Fruit fly (Drosophila melanogaster): ENCODE measurements around the gene CG31407.

The CG31407 gene

DNA sequence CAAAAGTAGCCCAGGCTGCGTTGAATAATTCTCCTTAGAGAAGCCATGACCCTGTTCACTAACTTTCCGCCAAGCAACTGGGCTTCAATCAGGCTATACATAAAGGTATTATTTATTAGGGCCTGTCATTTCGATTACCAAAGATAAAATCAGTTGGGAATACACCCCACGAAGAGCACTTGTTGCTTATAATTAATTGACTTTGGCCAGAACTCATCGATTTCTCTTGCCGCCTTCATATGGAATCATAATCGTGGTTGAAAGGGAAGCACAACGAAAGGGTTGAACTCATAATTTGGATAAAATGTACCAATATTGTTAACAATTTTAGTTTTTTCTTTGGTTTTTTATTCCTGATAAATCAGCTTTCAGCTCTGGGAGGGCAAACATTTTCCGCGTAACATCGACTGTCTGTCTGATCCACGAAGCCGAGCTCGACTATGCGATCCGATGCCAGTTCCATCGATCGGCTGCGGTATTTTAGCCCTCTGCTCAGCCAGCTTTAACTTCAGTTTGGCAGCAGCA is 28.2 kb downstream of the CG31407 start, which contains the start of the genes Gr85a and Spn85F:
Gene Gr85a, minus strand, starts transcription at position 101 of the 525 bp plus-strand sequence.
Gene Spn85F, plus strand, starts transcription at position 475 of the 525 bp plus-strand sequence.
- no peak for TF ChIP-seq noc (tag; optimal IDR thresholded peaks at IDR 0.05)

DNA sequence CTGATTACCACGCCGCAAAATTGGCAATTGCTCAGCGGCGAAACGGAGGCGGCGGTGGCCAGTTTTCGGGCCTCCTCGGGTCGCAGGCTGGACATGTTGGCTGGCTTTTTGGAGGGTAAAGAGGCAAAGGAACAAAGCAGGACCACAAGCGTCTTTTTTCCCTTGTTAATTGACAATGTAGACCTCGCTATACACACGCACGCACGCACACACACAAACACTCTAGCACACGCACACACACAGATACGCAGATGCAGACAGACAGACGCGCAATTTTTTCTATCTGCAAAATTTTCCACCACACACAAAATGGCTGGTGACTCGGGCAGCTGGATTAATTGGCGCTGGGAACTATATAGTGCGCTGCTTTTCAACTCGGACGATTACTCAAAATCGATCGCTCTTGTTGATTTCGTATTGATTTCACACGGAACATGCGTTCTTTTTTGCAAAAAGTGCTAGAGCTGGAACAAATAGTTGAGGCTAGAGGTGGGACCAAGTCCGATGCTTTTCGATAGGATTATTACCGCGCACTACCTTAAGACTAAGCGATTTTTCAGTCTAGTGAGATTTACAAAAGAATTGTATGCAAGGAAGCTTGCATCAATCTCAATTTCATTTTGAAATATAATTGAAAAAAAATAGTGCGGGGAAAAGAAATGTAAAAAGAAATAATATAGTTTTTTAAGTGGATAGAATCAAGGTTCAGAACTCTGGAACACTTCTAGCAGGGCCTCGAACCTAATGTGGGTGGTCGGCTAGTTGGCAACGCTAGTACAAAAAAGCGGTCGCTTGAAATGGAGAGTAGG is 39.2 kb downstream of the CG31407 start, which contains the start of gene Art4:
Gene Art4, minus strand, starts transcription at position 476 of the 809 bp plus-strand sequence.
- no peak for TF ChIP-seq noc (tag; optimal IDR thresholded peaks at IDR 0.05)

DNA sequence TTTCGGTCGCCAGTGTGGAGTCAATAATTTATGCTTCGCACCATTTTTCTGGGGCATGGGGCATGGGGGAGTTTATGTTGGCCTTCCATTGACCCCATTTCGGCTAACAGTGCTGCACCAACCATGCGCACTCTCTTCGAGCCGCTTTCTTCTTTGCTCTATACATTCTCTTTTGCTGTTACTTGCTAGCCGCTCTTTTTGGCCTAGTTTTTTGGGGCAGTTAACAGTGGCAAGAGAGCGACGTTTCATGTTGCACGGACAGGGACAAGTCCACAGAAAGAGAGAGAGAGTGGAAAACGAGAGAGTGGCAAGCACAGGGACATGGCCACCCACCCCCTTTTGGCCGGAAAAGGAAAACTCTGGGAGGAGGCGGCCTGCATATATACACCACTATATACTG is 46.0 kb downstream of the CG31407 start:
- no peak for TF ChIP-seq noc (tag; optimal IDR thresholded peaks at IDR 0.05)

DNA sequence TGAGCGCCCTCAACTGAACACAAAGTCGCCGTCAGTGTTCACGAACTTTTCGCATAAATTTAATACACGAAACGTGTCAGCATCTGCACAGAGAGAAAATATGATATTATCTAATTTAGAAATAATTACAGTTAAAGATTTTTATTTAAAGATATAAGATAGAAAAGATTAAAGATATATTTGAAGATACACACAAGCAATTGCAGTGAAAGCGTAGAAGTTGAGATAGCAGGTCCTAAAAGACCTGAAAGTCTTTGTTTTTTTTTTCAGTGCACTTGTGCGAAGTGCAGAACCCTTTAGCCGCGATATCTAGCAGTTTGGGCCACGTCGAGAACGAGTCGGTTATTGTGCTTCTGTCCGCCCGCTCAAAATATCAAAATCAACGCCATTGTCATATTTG is 47.5 kb downstream of the CG31407 start:
- no peak for TF ChIP-seq noc (tag; optimal IDR thresholded peaks at IDR 0.05)

Measured in whole organism, larva.